Fruit fly (Drosophila melanogaster): ENCODE results near the gene tHMG1.

Gene tHMG1

dm6 chr3R:22533973-22534931 lies 42.6 kb downstream of the tHMG1 start:
- TF ChIP-seq Myc (optimal IDR thresholded peaks at IDR 0.05) = no peak
- TF ChIP-seq psq (GFP tag; optimal IDR thresholded peaks at IDR 0.05) = peak; percentile 4
- TF ChIP-seq fru (GFP tag; optimal IDR thresholded peaks at IDR 0.05) = peak; percentile 58

DNA sequence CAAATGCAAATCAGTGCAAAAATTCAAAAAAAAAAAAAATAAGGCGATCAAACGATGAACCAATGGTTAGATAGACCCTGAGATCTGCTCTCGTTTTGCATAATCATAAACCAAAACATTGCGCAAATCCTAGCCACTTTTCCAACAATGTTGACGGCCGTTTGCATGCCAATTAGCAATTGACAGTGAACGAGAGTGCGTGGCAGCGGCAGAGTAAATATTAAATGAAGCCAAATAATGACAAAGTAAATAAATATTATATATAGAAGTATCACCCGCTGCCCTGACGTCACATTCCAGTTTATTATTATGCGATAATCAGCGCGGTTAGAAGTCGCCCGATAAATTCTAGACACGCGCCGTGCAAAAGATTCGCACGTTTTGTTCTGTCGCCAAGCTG lies 44.3 kb downstream of the tHMG1 start:
- TF ChIP-seq CG32264 (GFP tag; optimal IDR thresholded peaks at IDR 0.05) = no peak
- TF ChIP-seq Dif (GFP tag; optimal IDR thresholded peaks at IDR 0.05; ENCODE audit: partially characterized antibody) = no peak
- TF ChIP-seq h (GFP tag; optimal IDR thresholded peaks at IDR 0.05) = no peak
- no peak for TF ChIP-seq GATAd (GFP tag; optimal IDR thresholded peaks at IDR 0.05)
- TF ChIP-seq HLH106 (tag; optimal IDR thresholded peaks at IDR 0.05) = no peak
- TF ChIP-seq Dfd (GFP tag; optimal IDR thresholded peaks at IDR 0.05) = no peak
- TF ChIP-seq Mio (GFP tag; optimal IDR thresholded peaks at IDR 0.05) = no peak
- TF ChIP-seq Myc (optimal IDR thresholded peaks at IDR 0.05) = no peak
- no peak for TF ChIP-seq brk (GFP tag; optimal IDR thresholded peaks at IDR 0.05)
- TF ChIP-seq rgr (GFP tag; optimal IDR thresholded peaks at IDR 0.05) = no peak
- no peak for TF ChIP-seq Hnf4 (GFP tag; optimal IDR thresholded peaks at IDR 0.05)
- TF ChIP-seq Hr83 (GFP tag; optimal IDR thresholded peaks at IDR 0.05; ENCODE audit: poor library complexity, severe bottlenecking) = no peak
- no peak for TF ChIP-seq N (GFP tag; optimal IDR thresholded peaks at IDR 0.05)
- TF ChIP-seq Hr78 (GFP tag; optimal IDR thresholded peaks at IDR 0.05) = no peak
- no peak for TF ChIP-seq tai (GFP tag; optimal IDR thresholded peaks at IDR 0.05)
- TF ChIP-seq ey (GFP tag; optimal IDR thresholded peaks at IDR 0.05) = no peak
- no peak for TF ChIP-seq jim (GFP tag; optimal IDR thresholded peaks at IDR 0.05)
- no peak for TF ChIP-seq Jra (GFP tag; optimal IDR thresholded peaks at IDR 0.05)

DNA sequence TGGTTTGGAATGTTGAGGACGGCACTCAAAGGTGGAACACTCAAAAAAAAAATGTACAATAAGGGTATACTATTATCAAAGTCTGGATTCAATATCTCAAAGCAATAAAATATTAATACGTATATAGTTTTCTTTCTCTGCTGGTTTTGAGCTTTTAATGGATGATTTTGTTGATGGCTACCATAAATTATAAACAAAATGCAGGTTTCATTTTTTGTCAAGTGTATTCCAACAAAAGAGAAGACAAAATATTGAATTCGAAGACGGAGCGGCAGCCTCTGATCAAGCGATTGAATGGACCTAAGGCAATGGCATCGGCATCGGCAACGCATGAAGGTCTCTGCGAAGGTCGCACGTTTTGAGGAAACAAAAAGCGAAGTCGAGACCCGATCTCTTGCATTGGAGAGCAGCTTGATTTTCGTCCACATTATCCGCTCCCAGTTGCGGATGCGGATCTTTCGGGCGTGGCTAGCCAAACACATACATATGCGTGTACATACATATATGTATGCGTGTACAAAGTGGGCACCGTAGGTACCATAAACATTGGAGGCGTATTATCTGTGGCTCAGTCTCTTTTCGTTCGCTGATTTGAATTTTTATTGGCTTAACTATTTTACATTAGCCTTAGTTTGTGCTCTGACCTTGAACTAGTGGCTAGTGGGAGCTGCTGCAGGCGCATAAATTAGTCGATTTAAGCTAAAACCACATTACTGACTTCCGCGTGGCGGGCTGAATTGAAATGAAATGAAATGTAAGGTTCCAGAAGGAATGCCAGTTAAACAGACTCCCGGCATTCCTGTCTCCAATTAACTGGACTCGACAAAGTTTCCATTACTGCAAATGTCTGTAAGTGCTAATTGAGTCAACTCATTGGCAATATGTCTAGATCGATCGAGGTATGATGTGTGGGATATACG lies 45.1 kb downstream of the tHMG1 start:
- TF ChIP-seq Dfd (GFP tag; optimal IDR thresholded peaks at IDR 0.05) (no peak), br (GFP tag; optimal IDR thresholded peaks at IDR 0.05) (peak; percentile 38), lola (GFP tag; optimal IDR thresholded peaks at IDR 0.05) (no peak), rgr (GFP tag; optimal IDR thresholded peaks at IDR 0.05) (peak; percentile 60), psq (GFP tag; optimal IDR thresholded peaks at IDR 0.05) (peak; percentile 51), OdsH (GFP tag; optimal IDR thresholded peaks at IDR 0.05) (peak; percentile 53), Dif (GFP tag; optimal IDR thresholded peaks at IDR 0.05; ENCODE audit: partially characterized antibody) (no peak), Hnf4 (GFP tag; optimal IDR thresholded peaks at IDR 0.05) (peak; percentile 41), ey (GFP tag; optimal IDR thresholded peaks at IDR 0.05) (peak; percentile 61), sv (GFP tag; optimal IDR thresholded peaks at IDR 0.05) (no peak), Sp1 (GFP tag; optimal IDR thresholded peaks at IDR 0.05) (peak; percentile 9), dsf (GFP tag; optimal IDR thresholded peaks at IDR 0.05; ENCODE audit: borderline replicate concordance) (no peak), h (GFP tag; optimal IDR thresholded peaks at IDR 0.05) (peak; percentile 72), HLH106 (tag; optimal IDR thresholded peaks at IDR 0.05) (peak; percentile 31), pan (optimal IDR thresholded peaks at IDR 0.05) (no peak), usp (GFP tag; optimal IDR thresholded peaks at IDR 0.05) (no peak), sage (GFP tag; optimal IDR thresholded peaks at IDR 0.05) (peak; percentile 5), foxo (GFP tag; optimal IDR thresholded peaks at IDR 0.05) (peak in 1 of 2 experiments; percentile 59), woc (GFP tag; optimal IDR thresholded peaks at IDR 0.05) (peak; percentile 15), N (GFP tag; optimal IDR thresholded peaks at IDR 0.05) (no peak), Abd-B (GFP tag; optimal IDR thresholded peaks at IDR 0.05) (no peak), Rel (GFP tag; optimal IDR thresholded peaks at IDR 0.05) (no peak), Rel (tag; optimal IDR thresholded peaks at IDR 0.05) (no peak), brk (GFP tag; optimal IDR thresholded peaks at IDR 0.05) (peak; percentile 37), Myc (optimal IDR thresholded peaks at IDR 0.05) (no peak), Hr83 (GFP tag; optimal IDR thresholded peaks at IDR 0.05; ENCODE audit: poor library complexity, severe bottlenecking) (no peak), tai (GFP tag; optimal IDR thresholded peaks at IDR 0.05) (no peak), fru (GFP tag; optimal IDR thresholded peaks at IDR 0.05) (peak; percentile 66)
